Fruit fly (Drosophila melanogaster): ENCODE results near the gene Taf9.

Gene Taf9

DNA sequence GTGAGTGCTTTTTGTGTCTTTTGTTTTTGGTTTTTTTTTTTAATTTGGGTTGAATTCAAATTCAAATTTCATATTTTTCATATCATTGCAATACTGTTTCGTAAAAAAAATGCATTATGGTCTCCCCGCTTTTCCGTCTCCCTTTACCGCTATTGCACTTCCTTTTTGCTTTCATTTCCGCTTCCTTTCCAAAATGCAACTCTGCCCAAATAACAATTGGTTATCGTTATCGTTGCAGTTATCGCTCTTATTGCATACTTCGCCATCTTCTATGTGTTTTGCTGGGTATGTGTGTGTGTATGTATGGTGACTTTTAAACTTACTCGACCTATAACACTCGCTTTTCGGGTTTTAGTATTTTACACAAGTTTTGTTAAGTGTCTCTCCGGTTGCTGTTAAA is 23.1 kb downstream of the Taf9 start (continued):
- TF ChIP-seq CG6813 (GFP tag; optimal IDR thresholded peaks at IDR 0.05), result no peak
- peak; percentile 18 for TF ChIP-seq CG10267 (tag; optimal IDR thresholded peaks at IDR 0.05)
- peak; percentile 15 for TF ChIP-seq CG17359 (tag; optimal IDR thresholded peaks at IDR 0.05)
- no peak for TF ChIP-seq CG16779 (GFP tag; IDR thresholded peaks at IDR 0.05)
- TF ChIP-seq Sox100B (GFP tag; optimal IDR thresholded peaks at IDR 0.05), result peak; percentile 18
- TF ChIP-seq Fer1 (GFP tag; optimal IDR thresholded peaks at IDR 0.05), result no peak
- no peak for TF ChIP-seq twi (tag; optimal IDR thresholded peaks at IDR 0.05)
- no peak for TF ChIP-seq Taf1 (GFP tag; IDR thresholded peaks at IDR 0.05)
- TF ChIP-seq cg (GFP tag; optimal IDR thresholded peaks at IDR 0.05), result peak; percentile 1
- TF ChIP-seq Six4 (GFP tag; optimal IDR thresholded peaks at IDR 0.05), result no peak
- peak; percentile 53 for TF ChIP-seq phol (tag; optimal IDR thresholded peaks at IDR 0.05)
- no peak for TF ChIP-seq fru (optimal IDR thresholded peaks at IDR 0.05)
- peak; percentile 91 for TF ChIP-seq CG2116 (GFP tag; optimal IDR thresholded peaks at IDR 0.05)
- no peak for TF ChIP-seq CG11696 (GFP tag; IDR thresholded peaks at IDR 0.05)
- TF ChIP-seq CG14710 (tag; optimal IDR thresholded peaks at IDR 0.05), result peak; percentile 18
- TF ChIP-seq CG12659 (GFP tag; optimal IDR thresholded peaks at IDR 0.05), result no peak
- TF ChIP-seq slou (GFP tag; optimal IDR thresholded peaks at IDR 0.05), result no peak
- TF ChIP-seq schlank (tag; optimal IDR thresholded peaks at IDR 0.05), result no peak
- no peak for TF ChIP-seq slp2 (GFP tag; optimal IDR thresholded peaks at IDR 0.05)
- no peak for TF ChIP-seq Bgb (GFP tag; IDR thresholded peaks at IDR 0.05; ENCODE audit: partially characterized antibody)
- no peak for TF ChIP-seq Nf-YB (GFP tag; optimal IDR thresholded peaks at IDR 0.05)
- peak; percentile 22 for TF ChIP-seq nom (GFP tag; optimal IDR thresholded peaks at IDR 0.05)
- no peak for TF ChIP-seq HLHmδ (GFP tag; optimal IDR thresholded peaks at IDR 0.05)
- TF ChIP-seq yki (optimal IDR thresholded peaks at IDR 0.05), result no peak
- TF ChIP-seq sc (optimal IDR thresholded peaks at IDR 0.05), result no peak
- TF ChIP-seq sc (GFP tag; optimal IDR thresholded peaks at IDR 0.05), result no peak
- no peak for TF ChIP-seq CG14050 (GFP tag; IDR thresholded peaks at IDR 0.05)
- peak; percentile 36 for TF ChIP-seq CG1233 (GFP tag; optimal IDR thresholded peaks at IDR 0.05)
- TF ChIP-seq Trl (optimal IDR thresholded peaks at IDR 0.05), result no peak
- TF ChIP-seq Trl (GFP tag; optimal IDR thresholded peaks at IDR 0.05), result no peak
- peak; percentile 6 for TF ChIP-seq CG17385 (GFP tag; optimal IDR thresholded peaks at IDR 0.05)
- no peak for TF ChIP-seq CG3065 (GFP tag; optimal IDR thresholded peaks at IDR 0.05)
- no peak for TF ChIP-seq hkb (optimal IDR thresholded peaks at IDR 0.05)
- peak; percentile 30; the same call in 1 of the 2 replicates for TF ChIP-seq hkb (GFP tag; IDR thresholded peaks at IDR 0.05)
- TF ChIP-seq CG7271 (tag; optimal IDR thresholded peaks at IDR 0.05), result peak; percentile 95
- TF ChIP-seq Sin3A (optimal IDR thresholded peaks at IDR 0.05), result no peak

DNA sequence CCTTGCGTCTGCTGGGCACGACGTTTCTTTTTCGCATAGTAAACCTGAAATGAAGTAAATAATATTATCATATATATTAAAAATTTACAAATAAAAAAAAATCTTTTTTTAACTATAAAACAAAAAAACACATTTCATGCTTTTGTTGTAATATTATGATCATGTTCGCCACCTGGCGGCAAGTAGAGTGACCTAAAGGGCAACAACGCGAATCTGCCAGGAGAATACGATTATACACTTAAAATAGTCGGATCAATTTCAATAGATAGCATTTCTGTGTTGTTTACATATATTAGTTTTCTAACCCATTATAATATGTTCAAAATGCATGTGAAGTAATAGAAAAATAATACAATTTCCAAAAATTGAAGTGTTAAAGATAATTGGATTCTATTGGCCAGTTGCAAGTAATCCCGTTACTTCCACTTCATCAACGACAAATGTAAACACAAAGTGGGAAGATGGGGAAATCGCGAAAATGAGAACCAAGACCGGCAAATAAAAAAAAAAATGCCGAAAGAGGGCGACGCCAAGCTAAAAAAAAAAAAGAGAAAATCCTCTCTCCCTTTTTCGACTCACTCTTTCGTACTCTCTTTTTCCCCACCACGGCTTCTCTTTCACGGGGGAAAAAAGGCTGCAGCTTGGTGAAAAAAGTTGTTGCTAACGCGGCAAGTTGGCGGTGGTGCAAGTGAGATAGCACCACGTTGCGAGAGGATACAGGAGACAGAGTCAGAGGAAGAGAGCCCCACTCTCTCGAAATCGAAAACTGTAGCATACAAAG is 28.8 kb downstream of the Taf9 start:
- TF ChIP-seq sqz (GFP tag; optimal IDR thresholded peaks at IDR 0.05), result peak; percentile 59
- peak; percentile 76 for TF ChIP-seq CG10979 (tag; optimal IDR thresholded peaks at IDR 0.05)
- TF ChIP-seq dpn (GFP tag; optimal IDR thresholded peaks at IDR 0.05), result no peak
- TF ChIP-seq lilli (GFP tag; optimal IDR thresholded peaks at IDR 0.05), result no peak
- TF ChIP-seq CG10366 (GFP tag; IDR thresholded peaks at IDR 0.05), result no peak
- no peak for TF ChIP-seq YL-1 (GFP tag; optimal IDR thresholded peaks at IDR 0.05)
- TF ChIP-seq unc-4 (GFP tag; IDR thresholded peaks at IDR 0.05; ENCODE audit: partially characterized antibody), result no peak
- TF ChIP-seq Nf-YA (GFP tag; IDR thresholded peaks at IDR 0.05), result no peak
- TF ChIP-seq CG14050 (GFP tag; IDR thresholded peaks at IDR 0.05), result no peak
- TF ChIP-seq CG2202 (tag; optimal IDR thresholded peaks at IDR 0.05), result no peak
- TF ChIP-seq stc (GFP tag; IDR thresholded peaks at IDR 0.05), result no peak
- no peak for TF ChIP-seq Lhr (GFP tag; optimal IDR thresholded peaks at IDR 0.05)
- no peak for TF ChIP-seq HLH4C (GFP tag; IDR thresholded peaks at IDR 0.05; ENCODE audit: partially characterized antibody)
- no peak for TF ChIP-seq CG1233 (GFP tag; optimal IDR thresholded peaks at IDR 0.05)
- no peak for TF ChIP-seq Ets65A (GFP tag)
- TF ChIP-seq her (GFP tag; optimal IDR thresholded peaks at IDR 0.05), result no peak
- no peak for TF ChIP-seq dan (GFP tag; IDR thresholded peaks at IDR 0.05)
- TF ChIP-seq CTCF (GFP tag; optimal IDR thresholded peaks at IDR 0.05), result peak; percentile 81
- no peak for TF ChIP-seq Sox102F (GFP tag; optimal IDR thresholded peaks at IDR 0.05)
- TF ChIP-seq CG10959 (GFP tag; IDR thresholded peaks at IDR 0.05), result no peak

Measured in whole organism, embryonic.